Fruit fly (Drosophila melanogaster) whole organism, embryonic: ENCODE data around the gene Cdk5alpha.

Experiments
- BtbVII ChIP-seq: fragments of 200-800 bp; sonication (Bioruptor generic); optimal IDR thresholded peaks from 3 replicates; lab custom pipeline; 2017; ENCODE audit warnings: missing biosample characterization, mild to moderate bottlenecking, missing genetic modification characterization
- CG10274 ChIP-seq: fragments of 200-800 bp; sonication (Bioruptor generic); optimal IDR thresholded peaks from 3 replicates; lab custom pipeline; 2017; ENCODE audit warnings: missing biosample characterization, mild to moderate bottlenecking, missing genetic modification characterization
- CG10462 ChIP-seq: fragments of 200-800 bp; sonication (Bioruptor generic); optimal IDR thresholded peaks from 2 replicates; lab custom pipeline; 2016; ENCODE audit warnings: missing biosample characterization, missing genetic modification characterization
- CG10543 ChIP-seq: fragments of 200-800 bp; sonication (Bioruptor generic); optimal IDR thresholded peaks from 3 replicates; lab custom pipeline; 2017; ENCODE audit warnings: missing biosample characterization, mild to moderate bottlenecking, missing genetic modification characterization, moderate library complexity
- CG12744 ChIP-seq: fragments of 200-800 bp; sonication (Bioruptor generic); optimal IDR thresholded peaks from 2 replicates; lab custom pipeline; 2016; ENCODE audit warnings: missing biosample characterization, missing genetic modification characterization
- CG13424 ChIP-seq: fragments of 200-800 bp; sonication (Bioruptor generic); optimal IDR thresholded peaks from 2 replicates; lab custom pipeline; 2019; ENCODE audit warnings: missing biosample characterization, mild to moderate bottlenecking, missing genetic modification characterization, moderate library complexity
- CG14441 ChIP-seq: fragments of 200-800 bp; sonication (Bioruptor generic); IDR thresholded peaks from 2 replicates; pipeline ENCODE4 v1.3.6; 2022; ENCODE audit warnings: missing biosample characterization, missing genetic modification characterization
- CG15269 ChIP-seq: fragments of 200-800 bp; sonication (Bioruptor generic); optimal IDR thresholded peaks from 2 replicates; lab custom pipeline; 2018; ENCODE audit warnings: missing biosample characterization, mild to moderate bottlenecking, missing genetic modification characterization, moderate library complexity
- CG16863 ChIP-seq: fragments of 200-800 bp; sonication (Bioruptor generic); optimal IDR thresholded peaks from 3 replicates; lab custom pipeline; 2016; ENCODE audit warnings: missing biosample characterization, missing genetic modification characterization
- CG17802 ChIP-seq: fragments of 200-800 bp; sonication (Bioruptor generic); optimal IDR thresholded peaks from 2 replicates; lab custom pipeline; 2018; ENCODE audit warnings: missing biosample characterization, mild to moderate bottlenecking, missing genetic modification characterization, moderate library complexity
- CG18619 ChIP-seq: fragments of 200-800 bp; sonication (Bioruptor generic); optimal IDR thresholded peaks from 3 replicates; lab custom pipeline; 2017; ENCODE audit warnings: missing biosample characterization, mild to moderate bottlenecking, missing genetic modification characterization
- CG30403 ChIP-seq: fragments of 200-800 bp; sonication (Bioruptor generic); optimal IDR thresholded peaks from 3 replicates; lab custom pipeline; 2016; ENCODE audit warnings: missing biosample characterization, missing genetic modification characterization
- CG34224 ChIP-seq: fragments of 200-800 bp; sonication (Bioruptor generic); IDR thresholded peaks from 3 replicates; pipeline ENCODE4 v1.3.6; 2022; ENCODE audit warnings: missing biosample characterization, missing genetic modification characterization; ENCODE audit not compliant: partially characterized antibody
- CG4404 ChIP-seq: fragments of 200-800 bp; sonication (Bioruptor generic); IDR thresholded peaks from 2 replicates; pipeline ENCODE4 v1.3.6; 2022; ENCODE audit warnings: missing biosample characterization, missing genetic modification characterization
- CG4617 ChIP-seq: fragments of 200-800 bp; sonication (Bioruptor generic); optimal IDR thresholded peaks from 3 replicates; lab custom pipeline; 2016; ENCODE audit warnings: missing biosample characterization, missing genetic modification characterization, borderline replicate concordance
- CG5953 ChIP-seq: fragments of 200-800 bp; sonication (Bioruptor generic); IDR thresholded peaks from 2 replicates; pipeline ENCODE4 v1.3.6; 2022; ENCODE audit warnings: missing biosample characterization, missing genetic modification characterization
- CG7839 ChIP-seq: fragments of 200-800 bp; sonication (Bioruptor generic); optimal IDR thresholded peaks from 3 replicates; lab custom pipeline; 2018; ENCODE audit warnings: missing biosample characterization, mild to moderate bottlenecking, missing genetic modification characterization, moderate library complexity
- CG8290 ChIP-seq, 3 experiments: fragments of 200-800 bp; sonication (Bioruptor generic); optimal IDR thresholded peaks; 2 replicates each; lab custom pipeline; 2016 to 2019; ENCODE audit warnings: missing biosample characterization in 3 of 3, missing genetic modification characterization in 3 of 3, mild to moderate bottlenecking in 2 of 3, moderate library complexity in 1 of 3
- CG8924 ChIP-seq: fragments of 200-800 bp; optimal IDR thresholded peaks from 3 replicates; lab custom pipeline; 2019; ENCODE audit warnings: missing biosample characterization, mild to moderate bottlenecking, missing genetic modification characterization, moderate library complexity
- D ChIP-seq, 2 experiments: fragments of 200-800 bp in 1 of 2; fragments of >200 bp in 1 of 2; sonication (Bioruptor generic) in 1 of 2; optimal IDR thresholded peaks; 2 replicates in 1 of 2; 3 replicates in 1 of 2; lab custom pipeline; 2017; ENCODE audit warnings: mild to moderate bottlenecking in 1 of 2, missing biosample characterization in 1 of 2, missing genetic modification characterization in 1 of 2, missing genetic modification reagents in 1 of 2
- D19B ChIP-seq: fragments of 200-800 bp; sonication (Bioruptor generic); optimal IDR thresholded peaks from 2 replicates; lab custom pipeline; 2017; ENCODE audit warnings: missing biosample characterization, mild to moderate bottlenecking, missing genetic modification characterization
- Dbx ChIP-seq: fragments of 200-800 bp; sonication (Bioruptor generic); IDR thresholded peaks from 3 replicates; pipeline ENCODE4 v1.3.6; 2022; ENCODE audit warnings: missing biosample characterization, missing genetic modification characterization
- Elba2 ChIP-seq: fragments of 200-800 bp; sonication (Bioruptor generic); optimal IDR thresholded peaks from 3 replicates; lab custom pipeline; 2016; ENCODE audit warnings: missing biosample characterization, missing genetic modification characterization
- Gug ChIP-seq: fragments of 200-800 bp; sonication (Bioruptor generic); IDR thresholded peaks from 4 replicates; pipeline ENCODE4 v1.3.6; 2022; ENCODE audit warnings: missing biosample characterization, missing genetic modification characterization
- HmgZ ChIP-seq: fragments of 200-800 bp; sonication (Bioruptor generic); optimal IDR thresholded peaks from 2 replicates; lab custom pipeline; 2018; ENCODE audit warnings: missing biosample characterization, mild to moderate bottlenecking, missing genetic modification characterization
- Hr3 ChIP-seq: fragments of 200-800 bp; sonication (Bioruptor generic); optimal IDR thresholded peaks from 3 replicates; lab custom pipeline; 2016; ENCODE audit warnings: missing biosample characterization, missing genetic modification characterization
- MBD-R2 ChIP-seq: fragments of 200-800 bp; sonication (Bioruptor generic); IDR thresholded peaks from 2 replicates; pipeline ENCODE4 v1.3.6; 2022; ENCODE audit warnings: missing biosample characterization, missing genetic modification characterization
- MTF-1 ChIP-seq: fragments of 200-800 bp; sonication (Bioruptor generic); optimal IDR thresholded peaks from 2 replicates; lab custom pipeline; 2018; ENCODE audit warnings: missing biosample characterization, mild to moderate bottlenecking, missing genetic modification characterization, borderline replicate concordance
- Med ChIP-seq: fragments of 200-800 bp; sonication (Bioruptor generic); peaks from one replicate; lab custom pipeline; 2016; ENCODE audit warnings: missing biosample characterization, missing genetic modification characterization, mild to moderate bottlenecking, inconsistent platforms, moderate library complexity
- Ptx1 ChIP-seq: fragments of 200-800 bp; sonication (Bioruptor generic); IDR thresholded peaks from 2 replicates; pipeline ENCODE4 v1.3.6; 2022; ENCODE audit warnings: missing biosample characterization, missing genetic modification characterization
- Usf ChIP-seq: fragments of 200-800 bp; sonication (Bioruptor generic); optimal IDR thresholded peaks from 2 replicates; lab custom pipeline; 2017; ENCODE audit warnings: missing genotype, missing biosample characterization, missing genetic modification characterization
- ap ChIP-seq: fragments of 200-800 bp; sonication (Bioruptor generic); IDR thresholded peaks from 2 replicates; pipeline ENCODE4 v1.3.6; 2022; ENCODE audit warnings: missing biosample characterization, missing genetic modification characterization
- ara ChIP-seq: fragments of 200-800 bp; sonication (Bioruptor generic); IDR thresholded peaks from 2 replicates; pipeline ENCODE4 v1.3.6; 2022; ENCODE audit warnings: missing biosample characterization, missing genetic modification characterization
- da ChIP-seq: fragments of 200-800 bp; sonication (Bioruptor generic); optimal IDR thresholded peaks from 2 replicates; lab custom pipeline; 2016; ENCODE audit warnings: missing biosample characterization, missing genetic modification characterization
- dmrt99B ChIP-seq: fragments of 200-800 bp; sonication (Bioruptor generic); optimal IDR thresholded peaks from 2 replicates; lab custom pipeline; 2018; ENCODE audit warnings: missing biosample characterization, mild to moderate bottlenecking, missing genetic modification characterization, moderate library complexity
- esg ChIP-seq: fragments of 200-800 bp; sonication (Bioruptor generic); conservative IDR thresholded peaks from 2 replicates; pipeline ENCODE4 v1.3.6; 2022; ENCODE audit warnings: missing biosample characterization, missing genetic modification characterization
- fu2 ChIP-seq: fragments of 200-800 bp; sonication (Bioruptor generic); optimal IDR thresholded peaks from 2 replicates; lab custom pipeline; 2016; ENCODE audit warnings: missing biosample characterization, missing genetic modification characterization
- grn ChIP-seq: fragments of 200-800 bp; sonication (Bioruptor generic); optimal IDR thresholded peaks from 3 replicates; lab custom pipeline; 2017; ENCODE audit warnings: missing biosample characterization, missing genetic modification characterization
- hth ChIP-seq: fragments of >200 bp; optimal IDR thresholded peaks from 2 replicates; lab custom pipeline; 2017; ENCODE audit warnings: inconsistent platforms
- klu ChIP-seq: fragments of 200-800 bp; sonication (Bioruptor generic); IDR thresholded peaks from 2 replicates; pipeline ENCODE4 v1.3.6; 2022; ENCODE audit warnings: missing biosample characterization, missing genetic modification characterization
- lbe ChIP-seq: fragments of 200-800 bp; sonication (Bioruptor generic); optimal IDR thresholded peaks from 2 replicates; lab custom pipeline; 2016; ENCODE audit warnings: missing biosample characterization, mild to moderate bottlenecking, missing genetic modification characterization
- nerfin-1 ChIP-seq: fragments of 200-800 bp; sonication (Bioruptor generic); optimal IDR thresholded peaks from 3 replicates; lab custom pipeline; 2019; ENCODE audit warnings: missing biosample characterization, mild to moderate bottlenecking, missing genetic modification characterization, moderate library complexity
- odd ChIP-seq: fragments of 200-800 bp; sonication (Bioruptor generic); optimal IDR thresholded peaks from 2 replicates; lab custom pipeline; 2017; ENCODE audit warnings: missing biosample characterization, mild to moderate bottlenecking, missing genetic modification characterization
- ro ChIP-seq: fragments of 200-800 bp; sonication (Bioruptor generic); IDR thresholded peaks from 2 replicates; pipeline ENCODE4 v1.3.6; 2022; ENCODE audit warnings: missing biosample characterization, missing genetic modification characterization
- sc ChIP-seq, 3 experiments: fragments of >200 bp in 2 of 3; fragments of 200-800 bp in 1 of 3; sonication (Bioruptor generic) in 1 of 3; optimal IDR thresholded peaks; 2 replicates in 2 of 3; 3 replicates in 1 of 3; lab custom pipeline; 2017; ENCODE audit warnings: mild to moderate bottlenecking in 1 of 3, missing biosample characterization in 1 of 3, missing genetic modification characterization in 1 of 3, missing genetic modification reagents in 1 of 3
- sd ChIP-seq: fragments of 200-800 bp; sonication (Bioruptor generic); optimal IDR thresholded peaks from 3 replicates; lab custom pipeline; 2018; ENCODE audit warnings: missing biosample characterization, mild to moderate bottlenecking, missing genetic modification characterization, moderate library complexity
- sisA ChIP-seq: fragments of 200-800 bp; sonication (Bioruptor generic); IDR thresholded peaks from 2 replicates; pipeline ENCODE4 v1.3.6; 2022; ENCODE audit warnings: missing biosample characterization, missing genetic modification characterization
- sqz ChIP-seq: fragments of 200-800 bp; sonication (Bioruptor generic); optimal IDR thresholded peaks from 3 replicates; lab custom pipeline; 2018; ENCODE audit warnings: missing biosample characterization, mild to moderate bottlenecking, missing genetic modification characterization
- stc ChIP-seq: fragments of 200-800 bp; sonication (Bioruptor generic); IDR thresholded peaks from 2 replicates; pipeline ENCODE4 v1.3.6; 2022; ENCODE audit warnings: missing biosample characterization, missing genetic modification characterization
- tap ChIP-seq: fragments of 200-800 bp; optimal IDR thresholded peaks from 3 replicates; lab custom pipeline; 2019; ENCODE audit warnings: missing biosample characterization, mild to moderate bottlenecking, missing genetic modification characterization, moderate library complexity
- zfh1 ChIP-seq: fragments of 200-800 bp; sonication (Bioruptor generic); IDR thresholded peaks from 3 replicates; pipeline ENCODE4 v1.3.6; 2022; ENCODE audit warnings: missing biosample characterization, missing genetic modification characterization

The Cdk5alpha gene

DNA sequence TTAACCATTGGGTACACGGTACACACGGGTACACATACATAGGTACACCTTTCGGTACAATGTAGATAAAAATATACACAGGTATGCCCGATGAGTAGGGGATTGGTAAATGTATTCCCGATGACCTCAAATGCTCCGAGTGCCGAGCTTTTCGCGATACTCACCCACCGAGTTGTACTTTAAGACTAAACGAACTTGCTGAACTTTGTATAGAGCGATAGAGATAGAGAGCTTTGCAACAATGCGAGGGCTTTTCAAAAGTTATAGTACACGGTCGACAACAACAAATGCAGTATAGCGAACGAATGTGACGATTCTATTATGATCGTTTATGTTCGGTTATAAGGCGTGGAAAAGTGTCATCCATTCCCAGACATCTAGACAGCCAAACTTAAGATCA lies 10.9 kb upstream of the Cdk5alpha start (continued):
- no peak for TF ChIP-seq klu (GFP tag; lab: Robert Waterston, UW)
- peak; percentile 59 for TF ChIP-seq BtbVII
- peak; percentile 25; the same call in 1 of the 2 replicates for TF ChIP-seq MBD-R2 (GFP tag; lab: Robert Waterston, UW)
- TF ChIP-seq zfh1 (GFP tag; lab: Robert Waterston, UW) = no peak
- TF ChIP-seq CG5953 = no peak
- TF ChIP-seq sqz (GFP tag; lab: Kevin White, UChicago) = no peak
- no peak for TF ChIP-seq CG12744
- peak; percentile 40 for TF ChIP-seq CG10543 (GFP tag; lab: Kevin White, UChicago)
- no peak for TF ChIP-seq hth (lab: Kevin White, UChicago)
- no peak for TF ChIP-seq CG10462
- no peak for TF ChIP-seq CG34224 (GFP tag; lab: Robert Waterston, UW)
- TF ChIP-seq CG14441 (GFP tag; lab: Robert Waterston, UW) = no peak; the same call in 1 of the 2 replicates
- no peak for TF ChIP-seq CG30403 (GFP tag; lab: Kevin White, UChicago)
- TF ChIP-seq Gug (GFP tag; lab: Robert Waterston, UW) = no peak
- TF ChIP-seq CG16863 (GFP tag; lab: Kevin White, UChicago) = no peak
- TF ChIP-seq sd = peak; percentile 89
- no peak for TF ChIP-seq grn (GFP tag; lab: Kevin White, UChicago)
- peak; percentile 28; the same call in 1 of the 3 replicates for TF ChIP-seq Dbx
- no peak for TF ChIP-seq Hr3 (GFP tag; lab: Kevin White, UChicago)
- TF ChIP-seq D (optimal IDR thresholded peaks at IDR 0.05; lab: Kevin White, UChicago) = no peak
- TF ChIP-seq D (GFP tag; optimal IDR thresholded peaks at IDR 0.05; lab: Kevin White, UChicago) = no peak
- no peak for TF ChIP-seq CG8924 (tag; lab: Kevin White, UChicago)
- TF ChIP-seq Usf (GFP tag; lab: Kevin White, UChicago) = no peak
- TF ChIP-seq CG13424 (tag; lab: Kevin White, UChicago) = no peak
- TF ChIP-seq da (GFP tag; lab: Kevin White, UChicago) = no peak
- TF ChIP-seq lbe (GFP tag; lab: Kevin White, UChicago) = no peak
- TF ChIP-seq fu2 (GFP tag; lab: Kevin White, UChicago) = no peak
- no peak for TF ChIP-seq CG4617 (GFP tag; lab: Kevin White, UChicago)
- TF ChIP-seq D19B (GFP tag; lab: Kevin White, UChicago) = no peak
- TF ChIP-seq tap (tag; lab: Kevin White, UChicago) = no peak
- TF ChIP-seq nerfin-1 (tag; lab: Kevin White, UChicago) = no peak
- TF ChIP-seq dmrt99B (tag; lab: Kevin White, UChicago) = no peak
- TF ChIP-seq ara (GFP tag; lab: Robert Waterston, UW) = no peak
- TF ChIP-seq CG4404 (GFP tag; lab: Robert Waterston, UW) = no peak
- no peak for TF ChIP-seq ro
- no peak for TF ChIP-seq CG17802 (tag; lab: Kevin White, UChicago)
- TF ChIP-seq Med (GFP tag; lab: Kevin White, UChicago) = peak; percentile 80
- no peak for TF ChIP-seq Ptx1 (GFP tag; lab: Robert Waterston, UW)
- no peak for TF ChIP-seq ap (GFP tag; lab: Robert Waterston, UW)
- TF ChIP-seq stc (GFP tag; lab: Robert Waterston, UW) = no peak
- TF ChIP-seq CG15269 (tag; lab: Kevin White, UChicago) = no peak
- peak; percentile 91 for TF ChIP-seq CG10274 (GFP tag; lab: Kevin White, UChicago)
- no peak for TF ChIP-seq esg (GFP tag; lab: Robert Waterston, UW)
- no peak for TF ChIP-seq CG7839
- no peak for TF ChIP-seq odd (GFP tag; lab: Kevin White, UChicago)
- TF ChIP-seq CG8290 (GFP tag; optimal IDR thresholded peaks at IDR 0.05; lab: Kevin White, UChicago) = no peak
- TF ChIP-seq CG8290 (tag; optimal IDR thresholded peaks at IDR 0.05; lab: Kevin White, UChicago) = peak in 1 of 2 experiments; percentile 67
- TF ChIP-seq CG18619 = no peak
- TF ChIP-seq MTF-1 = peak; percentile 15
- TF ChIP-seq HmgZ (tag; lab: Kevin White, UChicago) = peak; percentile 23
- TF ChIP-seq sisA (GFP tag; lab: Robert Waterston, UW) = no peak
- TF ChIP-seq sc (optimal IDR thresholded peaks at IDR 0.05; lab: Kevin White, UChicago) = no peak
- TF ChIP-seq sc (GFP tag; optimal IDR thresholded peaks at IDR 0.05; lab: Kevin White, UChicago) = no peak
- no peak for TF ChIP-seq Elba2 (GFP tag; lab: Kevin White, UChicago)
